Fruit fly (Drosophila melanogaster) whole organism: ENCODE results near the gene Dab.

Experiments
- Dll ChIP-seq: fragments of >200 bp; optimal IDR thresholded peaks from 2 replicates; lab custom pipeline; 2017
- EcR ChIP-seq, 2 experiments: fragments of >200 bp; optimal IDR thresholded peaks; 2 replicates each; lab custom pipeline; 2017; ENCODE audit warnings: missing biosample characterization in 2 of 2, missing genetic modification characterization in 2 of 2, missing genetic modification reagents in 2 of 2
- usp ChIP-seq: fragments of >200 bp; optimal IDR thresholded peaks from 2 replicates; lab custom pipeline; 2017; ENCODE audit warnings: missing biosample characterization, missing genetic modification characterization, mixed read lengths

DNA sequence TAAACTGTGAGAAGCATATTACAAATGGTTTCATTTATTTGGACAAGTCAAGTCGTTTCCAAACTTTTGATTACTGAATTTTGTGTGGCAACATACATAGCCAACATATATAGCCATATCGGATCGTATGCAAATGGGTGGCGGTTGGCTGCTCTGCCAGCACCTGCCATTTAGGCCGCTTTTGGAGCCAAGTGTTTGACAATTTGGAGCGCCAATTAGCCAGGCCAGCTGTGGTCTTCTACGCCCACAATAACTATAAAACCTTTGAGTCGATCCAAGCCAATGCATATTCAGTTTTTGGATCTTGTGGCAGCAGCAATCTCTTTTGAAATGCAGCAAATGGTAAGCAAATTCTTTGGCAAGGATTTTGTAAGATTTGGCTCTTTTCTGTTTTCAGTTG is 12.6 kb downstream of the Dab start, which contains the start of gene CG13031:
- TF ChIP-seq usp (GFP tag; lab: Kevin White, UChicago) (no peak), EcR (GFP tag; optimal IDR thresholded peaks at IDR 0.05; lab: Kevin White, UChicago) (no peak), Dll (no peak)
